Worm (Caenorhabditis elegans) whole organism, young adult: Measurements from ENCODE around the gene srv-29.
"Not testable (repeated sequence)": the region's sequence is repeated elsewhere in the genome, so short reads cannot be mapped to it uniquely, and the experiment has no call there.

Source experiments
- B0035.1 ChIP-seq: sonication (generic microtip); optimal IDR thresholded peaks from 2 replicates; lab custom pipeline; 2016; ENCODE audit warnings: missing genetic modification characterization, mild to moderate bottlenecking, missing compliant biosample characterization, missing genotype, missing genetic modification reagents
- B0261.1 ChIP-seq: sonication (generic microtip); optimal IDR thresholded peaks from 2 replicates; lab custom pipeline; 2016; ENCODE audit warnings: mild to moderate bottlenecking, missing genetic modification characterization, moderate library complexity, missing compliant biosample characterization
- C17E4.6 ChIP-seq: fragments of 200-800 bp; sonication (Bioruptor generic); IDR thresholded peaks from 2 replicates; pipeline ENCODE4 v1.3.6; 2022; ENCODE audit warnings: missing genetic modification reagents, missing genetic modification characterization, missing compliant biosample characterization
- F10E7.11 ChIP-seq: sonication (generic microtip); optimal IDR thresholded peaks from 2 replicates; lab custom pipeline; 2017; ENCODE audit warnings: mild to moderate bottlenecking, missing genetic modification characterization, moderate library complexity, missing compliant biosample characterization
- F57C9.4 ChIP-seq: sonication (generic microtip); optimal IDR thresholded peaks from 2 replicates; lab custom pipeline; 2017; ENCODE audit warnings: mild to moderate bottlenecking, missing genetic modification characterization, missing compliant biosample characterization
- K11D2.4 ChIP-seq: fragments of 200-800 bp; sonication (Bioruptor generic); IDR thresholded peaks from 2 replicates; pipeline ENCODE4 v1.3.6; 2022; ENCODE audit warnings: missing genetic modification reagents, missing genetic modification characterization, missing compliant biosample characterization
- K12H6.12 ChIP-seq: fragments of 200-800 bp; sonication (Bioruptor generic); optimal IDR thresholded peaks from 2 replicates; lab custom pipeline; 2018; ENCODE audit warnings: mild to moderate bottlenecking, missing genetic modification characterization, missing compliant biosample characterization
- T26A5.8 ChIP-seq: sonication (generic microtip); optimal IDR thresholded peaks from 2 replicates; lab custom pipeline; 2016; ENCODE audit warnings: missing genetic modification characterization, missing compliant biosample characterization
- Y53G8AR.9 ChIP-seq: fragments of 200-800 bp; sonication (Bioruptor generic); conservative IDR thresholded peaks from 2 replicates; pipeline ENCODE4 v1.3.6; 2022; ENCODE audit warnings: missing genetic modification reagents, missing genetic modification characterization, missing compliant biosample characterization
- Y79H2A.3 ChIP-seq: fragments of 200-800 bp; sonication (Bioruptor generic); conservative IDR thresholded peaks from 2 replicates; pipeline ENCODE4 v1.3.6; 2022; ENCODE audit warnings: missing genetic modification reagents, missing genetic modification characterization, missing compliant biosample characterization
- ZK185.1 ChIP-seq: sonication (generic microtip); optimal IDR thresholded peaks from 2 replicates; lab custom pipeline; 2016; ENCODE audit warnings: mild to moderate bottlenecking, missing genetic modification characterization, missing compliant biosample characterization; ENCODE audit not compliant: poor library complexity, severe bottlenecking
- aptf-3 ChIP-seq: fragments of 200-800 bp; sonication (Bioruptor generic); IDR thresholded peaks from 2 replicates; pipeline ENCODE4 v1.3.6; 2022; ENCODE audit warnings: missing genetic modification characterization, missing compliant biosample characterization
- cebp-2 ChIP-seq: fragments of 200-800 bp; sonication (Bioruptor generic); IDR thresholded peaks from 2 replicates; pipeline ENCODE4 v1.3.6; 2022; ENCODE audit warnings: missing genetic modification characterization, missing compliant biosample characterization
- ceh-27 ChIP-seq: fragments of 200-800 bp; sonication (Bioruptor generic); optimal IDR thresholded peaks from 2 replicates; lab custom pipeline; 2018; ENCODE audit warnings: mild to moderate bottlenecking, missing genetic modification characterization, moderate library complexity, missing compliant biosample characterization
- ceh-58 ChIP-seq: fragments of 200-800 bp; sonication (Bioruptor generic); IDR thresholded peaks from 2 replicates; pipeline ENCODE4 v1.3.6; 2022; ENCODE audit warnings: missing genetic modification characterization, missing compliant biosample characterization
- dpl-1 ChIP-seq: fragments of 150-350 bp; optimal IDR thresholded peaks from 2 replicates; lab custom pipeline; 2014; ENCODE audit warnings: missing biosample characterization, missing genetic modification reagents, missing genetic modification characterization
- gei-17 ChIP-seq: fragments of 200-800 bp; sonication (Bioruptor generic); optimal IDR thresholded peaks from 2 replicates; lab custom pipeline; 2018; ENCODE audit warnings: mild to moderate bottlenecking, missing genetic modification characterization, missing compliant biosample characterization
- hlh-26 ChIP-seq: fragments of 200-800 bp; sonication (Bioruptor generic); conservative IDR thresholded peaks from 2 replicates; pipeline ENCODE4 v1.3.6; 2022; ENCODE audit warnings: missing genetic modification reagents, missing genetic modification characterization, missing compliant biosample characterization
- hmg-1.2 ChIP-seq: fragments of 200-800 bp; sonication (Bioruptor generic); IDR thresholded peaks from 2 replicates; pipeline ENCODE4 v1.3.6; 2022; ENCODE audit warnings: missing genetic modification reagents, missing genetic modification characterization, missing compliant biosample characterization
- lag-1 ChIP-seq: fragments of 200-800 bp; sonication (Bioruptor generic); IDR thresholded peaks from 2 replicates; pipeline ENCODE4 v1.3.6; 2022; ENCODE audit warnings: missing genetic modification reagents, missing genetic modification characterization, missing compliant biosample characterization
- let-607 ChIP-seq, 2 experiments: fragments of 200-800 bp in 1 of 2; sonication (Bioruptor generic) in 1 of 2; sonication (generic microtip) in 1 of 2; optimal IDR thresholded peaks; 2 replicates each; lab custom pipeline; 2016 to 2018; ENCODE audit warnings: mild to moderate bottlenecking in 2 of 2, missing compliant biosample characterization in 2 of 2, missing genetic modification characterization in 2 of 2, moderate library complexity in 2 of 2, missing genotype in 1 of 2
- lin-26 ChIP-seq: fragments of 200-800 bp; sonication (Bioruptor generic); IDR thresholded peaks from 2 replicates; pipeline ENCODE4 v1.3.6; 2022; ENCODE audit warnings: missing genetic modification reagents, missing genetic modification characterization, missing compliant biosample characterization
- lsy-27 ChIP-seq: sonication (generic microtip); optimal IDR thresholded peaks from 2 replicates; lab custom pipeline; 2017; ENCODE audit warnings: missing genetic modification characterization, mild to moderate bottlenecking, missing compliant biosample characterization, antibody characterized with exemption, missing genotype, borderline replicate concordance; ENCODE audit not compliant: insufficient read depth
- madf-3 ChIP-seq: fragments of 200-800 bp; sonication (Bioruptor generic); IDR thresholded peaks from 2 replicates; pipeline ENCODE4 v1.3.6; 2022; ENCODE audit warnings: missing genetic modification reagents, missing genetic modification characterization, missing compliant biosample characterization
- mcd-1 ChIP-seq: fragments of 200-800 bp; sonication (Bioruptor generic); IDR thresholded peaks from 2 replicates; pipeline ENCODE4 v1.3.6; 2022; ENCODE audit warnings: missing genetic modification reagents, missing genetic modification characterization, missing compliant biosample characterization
- mes-4 ChIP-seq: sonication (generic microtip); optimal IDR thresholded peaks from 2 replicates; lab custom pipeline; 2016; ENCODE audit warnings: missing genotype, missing genetic modification characterization, missing compliant biosample characterization
- nfya-1 ChIP-seq: sonication (generic microtip); optimal IDR thresholded peaks from 2 replicates; lab custom pipeline; 2017; ENCODE audit warnings: antibody characterized with exemption, missing compliant biosample characterization, missing genetic modification characterization, borderline replicate concordance; ENCODE audit not compliant: insufficient read depth
- nhr-120 ChIP-seq: fragments of 200-800 bp; sonication (Bioruptor generic); IDR thresholded peaks from 2 replicates; pipeline ENCODE4 v1.3.6; 2022; ENCODE audit warnings: missing genetic modification characterization, missing compliant biosample characterization
- nhr-80 ChIP-seq: sonication (generic microtip); optimal IDR thresholded peaks from 2 replicates; lab custom pipeline; 2016; ENCODE audit warnings: missing genetic modification characterization, missing compliant biosample characterization
- nhr-90 ChIP-seq: sonication (generic microtip); optimal IDR thresholded peaks from 2 replicates; lab custom pipeline; 2016; ENCODE audit warnings: missing genotype, mild to moderate bottlenecking, missing genetic modification characterization, missing compliant biosample characterization
- pbrm-1 ChIP-seq: fragments of 200-800 bp; sonication (Bioruptor generic); IDR thresholded peaks from 2 replicates; pipeline ENCODE4 v1.3.6; 2022; ENCODE audit warnings: missing genetic modification reagents, missing genetic modification characterization, missing compliant biosample characterization
- rec-8 ChIP-seq, 2 experiments: sonication (generic microtip); optimal IDR thresholded peaks; 2 replicates each; lab custom pipeline; 2016; ENCODE audit warnings: mild to moderate bottlenecking in 2 of 2, missing genetic modification characterization in 2 of 2, missing genetic modification reagents in 2 of 2, missing genotype in 2 of 2, missing biosample characterization in 1 of 2, missing compliant biosample characterization in 1 of 2, moderate library complexity in 1 of 2
- sea-2 ChIP-seq: fragments of 200-800 bp; sonication (Bioruptor generic); IDR thresholded peaks from 2 replicates; pipeline ENCODE4 v1.3.6; 2022; ENCODE audit warnings: missing genetic modification characterization, missing compliant biosample characterization
- zfh-2 ChIP-seq: fragments of 200-800 bp; sonication (Bioruptor generic); conservative IDR thresholded peaks from 2 replicates; pipeline ENCODE4 v1.3.6; 2022; ENCODE audit warnings: missing genetic modification reagents, missing genetic modification characterization, missing compliant biosample characterization
- ztf-25 ChIP-seq: fragments of 200-800 bp; sonication (Bioruptor generic); IDR thresholded peaks from 2 replicates; pipeline ENCODE4 v1.3.6; 2022; ENCODE audit warnings: missing genetic modification reagents, missing genetic modification characterization, missing compliant biosample characterization
- ztf-28 ChIP-seq: fragments of 200-800 bp; sonication (Bioruptor generic); IDR thresholded peaks from 2 replicates; pipeline ENCODE4 v1.3.6; 2022; ENCODE audit warnings: missing genetic modification reagents, missing genetic modification characterization, missing compliant biosample characterization

The srv-29 gene

ce11 chrIV:6259732-6260131 lies 6.7 kb downstream of the srv-29 start, which contains the start of gene nlp-16:
Gene nlp-16, minus strand, starts transcription at chrIV:6259832.
- TF ChIP-seq K11D2.4 (GFP tag; lab: Robert Waterston, UW) (no peak), lin-26 (GFP tag; lab: Robert Waterston, UW) (no peak), ceh-58 (GFP tag; lab: Robert Waterston, UW) (no peak), zfh-2 (GFP tag; lab: Robert Waterston, UW) (no peak), rec-8 (tag; optimal IDR thresholded peaks at IDR 0.05; lab: Kevin White, UChicago) (no peak), Y79H2A.3 (no peak), aptf-3 (no peak), cebp-2 (no peak)

- TF ChIP-seq rec-8 (tag; optimal IDR thresholded peaks at IDR 0.05; lab: Kevin White, UChicago) = no peak
- TF ChIP-seq madf-3 (GFP tag; lab: Robert Waterston, UW) = 0 out of 2 replicates have a peak, but pooled peaks have one; percentile 52
Observed at ce11 chrIV:6258967-6259366, 7.4 kb downstream of the srv-29 start.

ce11 chrIV:6254635-6255034 lies 11.8 kb downstream of the srv-29 start, which contains the start of gene T13A10.64:
Gene T13A10.64, plus strand, starts transcription at chrIV:6254935.
- TF ChIP-seq pbrm-1 (GFP tag; lab: Robert Waterston, UW) (no peak), lag-1 (GFP tag; lab: Robert Waterston, UW) (no peak), Y53G8AR.9 (GFP tag; lab: Robert Waterston, UW) (no peak), K11D2.4 (GFP tag; lab: Robert Waterston, UW) (no peak), nfya-1 (no peak), B0261.1 (tag; lab: Kevin White, UChicago) (no peak), nhr-120 (GFP tag; lab: Robert Waterston, UW) (no peak), Y79H2A.3 (no peak)

- not testable (repeated sequence) for TF ChIP-seq ZK185.1, F57C9.4, T26A5.8 (tag; lab: Kevin White, UChicago)
Observed at ce11 chrIV:6253000-6253399, 13.4 kb downstream of the srv-29 start, which contains the start of gene T13A10.2. Gene T13A10.2, plus strand, starts transcription at chrIV:6253300.

- TF ChIP-seq mcd-1 (GFP tag; lab: Robert Waterston, UW) (no peak), mes-4 (tag; lab: Kevin White, UChicago) (no peak), B0261.1 (tag; lab: Kevin White, UChicago) (no peak), nhr-90 (tag; lab: Kevin White, UChicago) (no peak), zfh-2 (GFP tag; lab: Robert Waterston, UW) (no peak), F10E7.11 (tag; lab: Kevin White, UChicago) (no peak), ceh-27 (GFP tag; lab: Kevin White, UChicago) (no peak), hmg-1.2 (GFP tag; lab: Robert Waterston, UW) (no peak)
Observed at ce11 chrIV:6249591-6249990, 16.8 kb downstream of the srv-29 start, which contains the start of gene F58F9.1. Gene F58F9.1, plus strand, starts transcription at chrIV:6249841.

ce11 chrIV:6248486-6248885 lies 17.9 kb downstream of the srv-29 start, which contains the start of gene acox-3:
Gene acox-3, minus strand, starts transcription at chrIV:6248492.
- TF ChIP-seq nhr-80 (tag; lab: Kevin White, UChicago) = peak; percentile 18
- no peak for TF ChIP-seq nhr-120 (GFP tag; lab: Robert Waterston, UW)

ce11 chrIV:6239993-6240392 lies 26.4 kb downstream of the srv-29 start, which contains the start of gene F58F9.9:
Gene F58F9.9, plus strand, starts transcription at chrIV:6240293.
- TF ChIP-seq ztf-25 (GFP tag; lab: Robert Waterston, UW) = no peak
- TF ChIP-seq lsy-27 (tag; lab: Kevin White, UChicago) = no peak
- no peak for TF ChIP-seq ztf-28
- TF ChIP-seq hlh-26 = no peak
- no peak for TF ChIP-seq gei-17 (GFP tag; lab: Kevin White, UChicago)
- no peak for TF ChIP-seq K12H6.12 (tag; lab: Kevin White, UChicago)
- TF ChIP-seq nhr-120 (GFP tag; lab: Robert Waterston, UW) = no peak
- no peak for TF ChIP-seq sea-2 (GFP tag; lab: Robert Waterston, UW)
- no peak for TF ChIP-seq B0035.1
- no peak for TF ChIP-seq dpl-1 (GFP tag; lab: Kevin White, UChicago)
- TF ChIP-seq C17E4.6 (GFP tag; lab: Robert Waterston, UW) = no peak
- TF ChIP-seq F10E7.11 (tag; lab: Kevin White, UChicago) = no peak
- no peak for TF ChIP-seq let-607 (tag; optimal IDR thresholded peaks at IDR 0.05; lab: Kevin White, UChicago)
